Fruit fly (Drosophila melanogaster) whole organism, embryonic: Measurements from ENCODE around the gene eIF3d1.
A peak's percentile ranks its signal among the peaks of the same experiment; 100 is the strongest.

Experiments
- Adf1 ChIP-seq: fragments of 200-800 bp; sonication (Bioruptor generic); IDR thresholded peaks from 2 replicates; pipeline ENCODE4 v1.3.6; 2022; ENCODE audit warnings: missing biosample characterization, missing genetic modification characterization
- CG1024 ChIP-seq: fragments of 200-800 bp; sonication (Bioruptor generic); IDR thresholded peaks from 2 replicates; pipeline ENCODE4 v1.3.6; 2022; ENCODE audit warnings: missing biosample characterization, missing genetic modification characterization
- CG11247 ChIP-seq: fragments of 200-800 bp; sonication (Bioruptor generic); IDR thresholded peaks from 2 replicates; pipeline ENCODE4 v1.3.6; 2022; ENCODE audit warnings: missing biosample characterization, missing genetic modification characterization
- CG13123 ChIP-seq: fragments of 200-800 bp; sonication (Bioruptor generic); optimal IDR thresholded peaks from 2 replicates; lab custom pipeline; 2016; ENCODE audit warnings: missing biosample characterization, missing genetic modification characterization
- CG15601 ChIP-seq: fragments of 200-800 bp; sonication (Bioruptor generic); optimal IDR thresholded peaks from 3 replicates; lab custom pipeline; 2019; ENCODE audit warnings: missing biosample characterization, mild to moderate bottlenecking, missing genetic modification characterization, moderate library complexity
- CG16815 ChIP-seq: fragments of 200-800 bp; sonication (Bioruptor generic); optimal IDR thresholded peaks from 3 replicates; lab custom pipeline; 2017; ENCODE audit warnings: missing biosample characterization, mild to moderate bottlenecking, missing genetic modification characterization
- CG17385 ChIP-seq: fragments of 200-800 bp; sonication (Bioruptor generic); optimal IDR thresholded peaks from 3 replicates; lab custom pipeline; 2018; ENCODE audit warnings: missing biosample characterization, mild to moderate bottlenecking, missing genetic modification characterization
- CG18764 ChIP-seq: fragments of 200-800 bp; sonication (Bioruptor generic); optimal IDR thresholded peaks from 3 replicates; lab custom pipeline; 2016; ENCODE audit warnings: missing biosample characterization, missing genetic modification characterization
- CG30431 ChIP-seq: fragments of 200-800 bp; sonication (Bioruptor generic); optimal IDR thresholded peaks from 2 replicates; lab custom pipeline; 2017; ENCODE audit warnings: missing biosample characterization, missing genetic modification characterization
- CG31388 ChIP-seq: fragments of 200-800 bp; sonication (Bioruptor generic); optimal IDR thresholded peaks from 2 replicates; lab custom pipeline; 2016; ENCODE audit warnings: missing biosample characterization, missing genetic modification characterization
- CG32767 ChIP-seq: fragments of 200-800 bp; sonication (Bioruptor generic); IDR thresholded peaks from 2 replicates; pipeline ENCODE4 v1.3.6; 2022; ENCODE audit warnings: missing biosample characterization, missing genetic modification characterization
- CG3847 ChIP-seq: fragments of 200-800 bp; sonication (Bioruptor generic); IDR thresholded peaks from 2 replicates; pipeline ENCODE4 v1.3.6; 2022; ENCODE audit warnings: missing biosample characterization, missing genetic modification characterization
- CG5245 ChIP-seq: fragments of 200-800 bp; sonication (Bioruptor generic); optimal IDR thresholded peaks from 3 replicates; lab custom pipeline; 2016; ENCODE audit warnings: missing biosample characterization, missing genetic modification characterization
- CG5953 ChIP-seq: fragments of 200-800 bp; sonication (Bioruptor generic); IDR thresholded peaks from 2 replicates; pipeline ENCODE4 v1.3.6; 2022; ENCODE audit warnings: missing biosample characterization, missing genetic modification characterization
- CG6854 ChIP-seq: fragments of 200-800 bp; sonication (Bioruptor generic); optimal IDR thresholded peaks from 3 replicates; lab custom pipeline; 2017; ENCODE audit warnings: missing biosample characterization, mild to moderate bottlenecking, missing genetic modification characterization
- CG9437 ChIP-seq: fragments of 200-800 bp; sonication (Bioruptor generic); optimal IDR thresholded peaks from 2 replicates; lab custom pipeline; 2018; ENCODE audit warnings: missing biosample characterization, mild to moderate bottlenecking, missing genetic modification characterization
- CG9932 ChIP-seq: fragments of 200-800 bp; sonication (Bioruptor generic); IDR thresholded peaks from 2 replicates; pipeline ENCODE4 v1.3.6; 2022; ENCODE audit warnings: missing biosample characterization, missing genetic modification characterization
- Eip74EF ChIP-seq, 2 experiments: fragments of 200-800 bp in 1 of 2; fragments of >200 bp in 1 of 2; sonication (Bioruptor generic) in 1 of 2; optimal IDR thresholded peaks; 2 replicates each; lab custom pipeline; 2017 to 2019; ENCODE audit warnings: missing biosample characterization in 2 of 2, missing genetic modification characterization in 2 of 2, mild to moderate bottlenecking in 1 of 2, moderate library complexity in 1 of 2
- Ets65A ChIP-seq: fragments of 200-800 bp; sonication (Bioruptor generic); peaks from one replicate; lab custom pipeline; 2016; ENCODE audit warnings: missing biosample characterization, missing genetic modification characterization
- Fer2 ChIP-seq: fragments of 200-800 bp; sonication (Bioruptor generic); optimal IDR thresholded peaks from 2 replicates; lab custom pipeline; 2018; ENCODE audit warnings: missing biosample characterization, mild to moderate bottlenecking, missing genetic modification characterization, moderate library complexity
- Mad ChIP-seq: fragments of 200-800 bp; sonication (Bioruptor generic); optimal IDR thresholded peaks from 2 replicates; lab custom pipeline; 2016; ENCODE audit warnings: missing biosample characterization, missing genetic modification characterization
- Rfx ChIP-seq: fragments of 200-800 bp; sonication (Bioruptor generic); IDR thresholded peaks from 2 replicates; pipeline ENCODE4 v1.3.6; 2022; ENCODE audit warnings: missing biosample characterization, missing genetic modification characterization
- Sin3A ChIP-seq: fragments of >200 bp; optimal IDR thresholded peaks from 2 replicates; lab custom pipeline; 2018
- Spps ChIP-seq: fragments of 200-800 bp; sonication (Bioruptor generic); optimal IDR thresholded peaks from 2 replicates; lab custom pipeline; 2018; ENCODE audit warnings: missing biosample characterization, mild to moderate bottlenecking, missing genetic modification characterization
- Trl ChIP-seq, 3 experiments: fragments of >200 bp in 2 of 3; fragments of 200-800 bp in 1 of 3; sonication (Bioruptor generic) in 1 of 3; optimal IDR thresholded peaks; 2 replicates in 1 of 3; 3 replicates in 2 of 3; lab custom pipeline; 2016 to 2017; ENCODE audit warnings: missing biosample characterization in 1 of 3, missing genetic modification characterization in 1 of 3
- ab ChIP-seq: fragments of 200-800 bp; sonication (Bioruptor generic); optimal IDR thresholded peaks from 2 replicates; lab custom pipeline; 2016; ENCODE audit warnings: missing biosample characterization, missing genetic modification characterization
- ap ChIP-seq: fragments of 200-800 bp; sonication (Bioruptor generic); IDR thresholded peaks from 2 replicates; pipeline ENCODE4 v1.3.6; 2022; ENCODE audit warnings: missing biosample characterization, missing genetic modification characterization
- crp ChIP-seq, 2 experiments: fragments of 200-800 bp; sonication (Bioruptor generic); optimal IDR thresholded peaks; 2 replicates in 1 of 2; 3 replicates in 1 of 2; lab custom pipeline; 2017; ENCODE audit warnings: missing biosample characterization in 2 of 2, missing genetic modification characterization in 2 of 2, mild to moderate bottlenecking in 1 of 2, moderate library complexity in 1 of 2
- emc ChIP-seq: fragments of 200-800 bp; sonication (Bioruptor generic); optimal IDR thresholded peaks from 2 replicates; lab custom pipeline; 2016; ENCODE audit warnings: missing biosample characterization, missing genetic modification characterization
- eyg ChIP-seq: fragments of 200-800 bp; sonication (Bioruptor generic); optimal IDR thresholded peaks from 3 replicates; lab custom pipeline; 2016; ENCODE audit warnings: missing biosample characterization, missing genetic modification characterization
- ftz-f1 ChIP-seq: fragments of 200-800 bp; sonication (Bioruptor generic); optimal IDR thresholded peaks from 2 replicates; lab custom pipeline; 2016; ENCODE audit warnings: missing biosample characterization, missing genetic modification characterization
- gce ChIP-seq: fragments of 200-800 bp; sonication (Bioruptor generic); IDR thresholded peaks from 3 replicates; pipeline ENCODE4 v1.3.6; 2022; ENCODE audit warnings: missing biosample characterization, missing genetic modification characterization
- gem ChIP-seq: fragments of 200-800 bp; sonication (Bioruptor generic); optimal IDR thresholded peaks from 2 replicates; lab custom pipeline; 2019; ENCODE audit warnings: missing biosample characterization, mild to moderate bottlenecking, missing genetic modification characterization, moderate library complexity
- gsb-n ChIP-seq: fragments of 200-800 bp; sonication (Bioruptor generic); optimal IDR thresholded peaks from 3 replicates; lab custom pipeline; 2018; ENCODE audit warnings: missing biosample characterization, mild to moderate bottlenecking, missing genetic modification characterization
- her ChIP-seq: fragments of 200-800 bp; sonication (Bioruptor generic); optimal IDR thresholded peaks from 2 replicates; lab custom pipeline; 2016; ENCODE audit warnings: missing biosample characterization, missing genetic modification characterization
- inv ChIP-seq: fragments of 200-800 bp; sonication (Bioruptor generic); IDR thresholded peaks from 2 replicates; pipeline ENCODE4 v1.3.6; 2022; ENCODE audit warnings: missing biosample characterization, missing genetic modification characterization; ENCODE audit not compliant: partially characterized antibody
- klu ChIP-seq: fragments of 200-800 bp; sonication (Bioruptor generic); IDR thresholded peaks from 2 replicates; pipeline ENCODE4 v1.3.6; 2022; ENCODE audit warnings: missing biosample characterization, missing genetic modification characterization
- kni ChIP-seq: fragments of 200-800 bp; sonication (Bioruptor generic); optimal IDR thresholded peaks from 3 replicates; lab custom pipeline; 2017; ENCODE audit warnings: mild to moderate bottlenecking, missing biosample characterization, missing genetic modification reagents, missing genetic modification characterization
- lov ChIP-seq, 2 experiments: fragments of 200-800 bp in 1 of 2; fragments of >200 bp in 1 of 2; sonication (Bioruptor generic) in 1 of 2; IDR thresholded peaks in 1 of 2; optimal IDR thresholded peaks in 1 of 2; 2 replicates in 1 of 2; 3 replicates in 1 of 2; pipeline versions ENCODE4 v1.3.6 to Lab custom; 2017 to 2022; ENCODE audit warnings: missing biosample characterization in 1 of 2, missing genetic modification characterization in 1 of 2
- otp ChIP-seq: fragments of 200-800 bp; sonication (Bioruptor generic); IDR thresholded peaks from 3 replicates; pipeline ENCODE4, ENCODE4 v1.3.6; 2022; ENCODE audit warnings: missing biosample characterization, missing genetic modification characterization
- pan ChIP-seq, 4 experiments: fragments of >200 bp in 3 of 4; fragments of 200-800 bp in 1 of 4; sonication (Bioruptor generic) in 1 of 4; optimal IDR thresholded peaks in 3 of 4; IDR thresholded peaks in 1 of 4; 2 replicates each; pipeline versions ENCODE4 v1.3.6 to Lab custom; 2017 to 2022; ENCODE audit warnings: missing biosample characterization in 2 of 4, missing genetic modification characterization in 2 of 4, mixed read lengths in 1 of 4
- sens-2 ChIP-seq: fragments of 200-800 bp; sonication (Bioruptor generic); IDR thresholded peaks from 2 replicates; pipeline ENCODE4 v1.3.6; 2022; ENCODE audit warnings: missing biosample characterization, missing genetic modification characterization
- so ChIP-seq: fragments of 200-800 bp; sonication (Bioruptor generic); IDR thresholded peaks from 3 replicates; pipeline ENCODE4 v1.3.6; 2022; ENCODE audit warnings: missing biosample characterization, missing genetic modification characterization
- sug ChIP-seq: fragments of 200-800 bp; optimal IDR thresholded peaks from 2 replicates; lab custom pipeline; 2019; ENCODE audit warnings: missing biosample characterization, mild to moderate bottlenecking, missing genetic modification characterization, moderate library complexity
- trem ChIP-seq: fragments of 200-800 bp; optimal IDR thresholded peaks from 3 replicates; lab custom pipeline; 2019; ENCODE audit warnings: missing biosample characterization, mild to moderate bottlenecking, missing genetic modification characterization, moderate library complexity
- vvl ChIP-seq: fragments of 200-800 bp; sonication (Bioruptor generic); IDR thresholded peaks from 2 replicates; pipeline ENCODE4 v1.3.6; 2022; ENCODE audit warnings: missing biosample characterization, missing genetic modification characterization

The eIF3d1 gene

DNA sequence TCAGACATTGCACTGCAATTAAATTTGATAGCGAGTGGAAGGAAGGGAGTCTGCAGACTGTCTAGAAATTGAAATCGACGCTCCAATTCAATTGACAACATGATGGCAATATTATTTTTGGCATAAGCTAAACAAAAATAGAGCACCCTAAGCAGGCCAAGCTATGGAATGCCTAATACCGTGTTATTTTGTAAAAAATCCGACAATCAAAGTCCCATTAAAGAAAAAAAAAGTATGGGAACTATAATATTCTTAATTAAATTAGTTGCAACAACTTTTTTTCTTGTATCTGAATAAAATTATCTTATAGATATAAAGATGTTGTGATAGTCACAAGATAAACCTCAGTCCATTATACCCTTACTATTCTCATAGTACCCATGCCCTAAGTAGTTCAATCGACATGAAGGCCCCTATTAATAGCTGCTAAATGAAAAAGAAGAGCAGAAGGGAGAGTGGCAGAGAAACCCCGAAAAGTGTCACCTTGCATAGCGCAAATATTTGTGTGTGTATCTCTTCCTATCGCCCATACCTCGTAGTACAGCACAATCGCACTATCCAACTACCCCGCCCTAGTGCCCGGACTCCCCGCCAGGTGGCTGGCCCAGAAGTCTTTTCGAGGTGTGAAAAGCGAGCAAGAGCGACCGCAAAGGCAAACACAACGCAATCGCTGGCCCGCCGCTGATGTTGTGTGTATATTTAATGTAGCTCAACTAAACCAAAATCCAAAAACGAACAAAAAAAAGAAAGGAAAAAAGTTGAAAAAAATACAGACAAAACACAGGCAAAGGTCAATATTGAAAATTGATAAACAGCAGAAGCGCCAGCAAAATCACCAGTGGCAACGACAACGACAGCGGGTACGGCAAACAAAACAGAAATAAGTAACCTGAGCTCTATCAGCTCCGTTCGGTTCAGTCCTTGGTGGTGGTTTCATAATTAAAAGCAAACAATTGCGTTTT, 22.2 kb upstream of the eIF3d1 start (continued):
- TF ChIP-seq CG9932 (GFP tag; lab: Robert Waterston, UW) = no peak
- no peak for TF ChIP-seq eyg (GFP tag; lab: Kevin White, UChicago)
- TF ChIP-seq CG6854 (GFP tag; lab: Kevin White, UChicago) = peak; percentile 51
- TF ChIP-seq Ets65A (GFP tag; lab: Kevin White, UChicago) = peak; percentile 63
- peak; percentile 40; the same call in 1 of the 2 replicates for TF ChIP-seq ap
- peak; percentile 28; the same call in 1 of the 2 replicates for TF ChIP-seq Adf1
- TF ChIP-seq lov (optimal IDR thresholded peaks at IDR 0.05; lab: Kevin White, UChicago) = no peak
- peak; percentile 81; the same call in 1 of the 3 replicates for TF ChIP-seq lov (GFP tag; IDR thresholded peaks at IDR 0.05; lab: Robert Waterston, UW)
- TF ChIP-seq CG9437 (GFP tag; lab: Kevin White, UChicago) = peak; percentile 34
- TF ChIP-seq gsb-n (tag; lab: Kevin White, UChicago) = peak; percentile 84
- TF ChIP-seq gce (GFP tag; lab: Robert Waterston, UW) = 0 out of 3 replicates have a peak, but pooled peaks have one; percentile 54
- TF ChIP-seq Spps = peak; percentile 37
- TF ChIP-seq crp (GFP tag; optimal IDR thresholded peaks at IDR 0.05; lab: Kevin White, UChicago) = no peak
- peak; percentile 50; the same call in 1 of the 2 replicates for TF ChIP-seq CG32767 (GFP tag; lab: Robert Waterston, UW)
- TF ChIP-seq klu (GFP tag; lab: Robert Waterston, UW) = no peak
- TF ChIP-seq ftz-f1 = peak; percentile 70
- TF ChIP-seq CG30431 (GFP tag; lab: Kevin White, UChicago) = peak; percentile 77
- TF ChIP-seq CG13123 (GFP tag; lab: Kevin White, UChicago) = peak; percentile 73
- no peak for TF ChIP-seq pan (optimal IDR thresholded peaks at IDR 0.05; lab: Kevin White, UChicago)
- TF ChIP-seq pan (GFP tag; optimal IDR thresholded peaks at IDR 0.05 in 1 of 2, IDR thresholded peaks at IDR 0.05 in 1 of 2) = peak in 1 of 2 experiments; percentile 43
- TF ChIP-seq gem (tag; lab: Kevin White, UChicago) = peak; percentile 69
- TF ChIP-seq CG18764 = peak; percentile 28
- TF ChIP-seq sens-2 (GFP tag; lab: Robert Waterston, UW) = peak; percentile 50; the same call in 1 of the 2 replicates
- no peak for TF ChIP-seq Trl (optimal IDR thresholded peaks at IDR 0.05; lab: Kevin White, UChicago)
- TF ChIP-seq Trl (GFP tag; optimal IDR thresholded peaks at IDR 0.05; lab: Kevin White, UChicago) = peak; percentile 77
- peak; percentile 11 for TF ChIP-seq trem (tag; lab: Kevin White, UChicago)
- 0 out of 2 replicates have a peak, but pooled peaks have one; percentile 4 for TF ChIP-seq CG3847
- no peak for TF ChIP-seq CG31388
- TF ChIP-seq Sin3A (lab: Kevin White, UChicago) = no peak
- TF ChIP-seq CG15601 (tag; lab: Kevin White, UChicago) = peak; percentile 88
- TF ChIP-seq inv (GFP tag; lab: Robert Waterston, UW) = no peak
- TF ChIP-seq Eip74EF (GFP tag; optimal IDR thresholded peaks at IDR 0.05; lab: Kevin White, UChicago) = peak in 1 of 2 experiments; percentile 25
- TF ChIP-seq Fer2 (tag; lab: Kevin White, UChicago) = no peak
- TF ChIP-seq kni = peak; percentile 90
- peak; percentile 65; the same call in 1 of the 3 replicates for TF ChIP-seq otp (GFP tag; lab: Robert Waterston, UW)
- peak; percentile 86; the same call in 2 of the 3 replicates for TF ChIP-seq so (GFP tag; lab: Robert Waterston, UW)
- 0 out of 2 replicates have a peak, but pooled peaks have one; percentile 22 for TF ChIP-seq CG11247
- peak; percentile 26 for TF ChIP-seq CG16815 (GFP tag; lab: Kevin White, UChicago)
- TF ChIP-seq emc (GFP tag; lab: Kevin White, UChicago) = no peak
- TF ChIP-seq sug (tag; lab: Kevin White, UChicago) = peak; percentile 78
- TF ChIP-seq CG1024 (GFP tag; lab: Robert Waterston, UW) = 0 out of 2 replicates have a peak, but pooled peaks have one; percentile 54
- no peak for TF ChIP-seq CG5953 (GFP tag; lab: Robert Waterston, UW)
- peak; percentile 30 for TF ChIP-seq Mad (GFP tag; lab: Kevin White, UChicago)
- TF ChIP-seq CG17385 = peak; percentile 65
- TF ChIP-seq ab (GFP tag; lab: Kevin White, UChicago) = no peak
- TF ChIP-seq CG5245 (GFP tag; lab: Kevin White, UChicago) = peak; percentile 20
- peak; percentile 79 for TF ChIP-seq her (GFP tag; lab: Kevin White, UChicago)
- peak; percentile 13; the same call in 1 of the 2 replicates for TF ChIP-seq vvl (GFP tag; lab: Robert Waterston, UW)
- TF ChIP-seq Rfx = peak; percentile 40; the same call in 1 of the 2 replicates
